Fruit fly (Drosophila melanogaster): ENCODE measurements around the gene Sr-CIV.

dm6 chr2L:3485506-3485905 is 38.4 kb downstream of the Sr-CIV start:
- TF ChIP-seq h (optimal IDR thresholded peaks at IDR 0.05) (no peak), psq (optimal IDR thresholded peaks at IDR 0.05) (no peak)
